Fruit fly (Drosophila melanogaster): Measurements from ENCODE around the gene Lrch.

Lrch gene

dm6 chr2L:17375955-17376659 is 7.8 kb downstream of the Lrch start:
- TF ChIP-seq CG8478 (optimal IDR thresholded peaks at IDR 0.05) (no peak), CTCF (optimal IDR thresholded peaks at IDR 0.05) (no peak)

- TF ChIP-seq CTCF (optimal IDR thresholded peaks at IDR 0.05) (no peak), CG8478 (optimal IDR thresholded peaks at IDR 0.05) (no peak)
Measured at dm6 chr2L:17374832-17375231, 9.1 kb downstream of the Lrch start.

- peak in 1 of 2 experiments; percentile 64 for TF ChIP-seq CTCF (optimal IDR thresholded peaks at IDR 0.05)
- TF ChIP-seq CG8478 (optimal IDR thresholded peaks at IDR 0.05), result no peak
Measured at dm6 chr2L:17368503-17368902, 15.4 kb downstream of the Lrch start.

- TF ChIP-seq CG8478 (optimal IDR thresholded peaks at IDR 0.05) (no peak), CTCF (optimal IDR thresholded peaks at IDR 0.05) (no peak)
Measured at dm6 chr2L:17363196-17363595, 20.7 kb downstream of the Lrch start, which contains the start of gene CG31804. Gene CG31804, plus strand, starts transcription at chr2L:17363496.

dm6 chr2L:17320612-17321011 is 63.3 kb downstream of the Lrch start, which contains the start of gene CG45691:
Gene CG45691, minus strand, starts transcription at chr2L:17320712.
- TF ChIP-seq CG8478 (optimal IDR thresholded peaks at IDR 0.05) (no peak), CTCF (optimal IDR thresholded peaks at IDR 0.05) (no peak)

Data from S2 (cell line).